Worm (Caenorhabditis elegans) whole organism, midembryonic: Measurements from ENCODE around the gene C15F1.2.

Experiments
- T22C8.4 ChIP-seq: fragments of 200-800 bp; sonication (Bioruptor generic); IDR thresholded peaks from 2 replicates; pipeline ENCODE4 v1.3.6; 2022; ENCODE audit warnings: missing genetic modification characterization, missing compliant biosample characterization
- cog-1 ChIP-seq: sonication (generic microtip); optimal IDR thresholded peaks from 2 replicates; lab custom pipeline; 2016; ENCODE audit warnings: missing genetic modification characterization, missing compliant biosample characterization
- flt-1 ChIP-seq: fragments of 200-800 bp; sonication (Bioruptor generic); IDR thresholded peaks from 2 replicates; pipeline ENCODE4 v1.3.6; 2022; ENCODE audit warnings: missing genetic modification characterization, missing compliant biosample characterization
- klf-2 ChIP-seq: fragments of 200-800 bp; sonication (Bioruptor generic); conservative IDR thresholded peaks from 2 replicates; pipeline ENCODE4 v1.3.6; 2022; ENCODE audit warnings: missing genetic modification reagents, missing genetic modification characterization, missing compliant biosample characterization
- med-1 ChIP-seq: sonication (generic microtip); optimal IDR thresholded peaks from 2 replicates; lab custom pipeline; 2017; ENCODE audit warnings: missing genetic modification characterization, mild to moderate bottlenecking, missing compliant biosample characterization, antibody characterized with exemption, missing genetic modification reagents; ENCODE audit not compliant: insufficient read depth
- ref-1 ChIP-seq: fragments of 200-800 bp; sonication (Bioruptor generic); conservative IDR thresholded peaks from 2 replicates; pipeline ENCODE4 v1.3.6; 2022; ENCODE audit warnings: missing genetic modification reagents, missing genetic modification characterization, missing compliant biosample characterization
- tab-1 ChIP-seq: fragments of 200-800 bp; sonication (Bioruptor generic); IDR thresholded peaks from 2 replicates; pipeline ENCODE4 v1.3.6; 2022; ENCODE audit warnings: missing genetic modification characterization, missing compliant biosample characterization
- ztf-23 ChIP-seq: fragments of 200-800 bp; sonication (Bioruptor generic); IDR thresholded peaks from 2 replicates; pipeline ENCODE4 v1.3.6; 2022; ENCODE audit warnings: missing genetic modification reagents, missing genetic modification characterization, missing compliant biosample characterization
- ztf-29 ChIP-seq: fragments of 200-800 bp; sonication (Bioruptor generic); IDR thresholded peaks from 2 replicates; pipeline ENCODE4 v1.3.6; 2022; ENCODE audit warnings: missing genetic modification reagents, missing genetic modification characterization, missing compliant biosample characterization

- TF ChIP-seq klf-2 (GFP tag; lab: Robert Waterston, UW) (no peak), tab-1 (GFP tag; lab: Robert Waterston, UW) (no peak), flt-1 (GFP tag; lab: Robert Waterston, UW) (no peak), ztf-23 (GFP tag; lab: Robert Waterston, UW) (no peak), med-1 (GFP tag; lab: Kevin White, UChicago) (no peak), ref-1 (no peak), T22C8.4 (GFP tag; lab: Robert Waterston, UW) (no peak), ztf-29 (GFP tag; lab: Robert Waterston, UW) (no peak), cog-1 (tag; lab: Kevin White, UChicago) (no peak)
Observed at ce11 chrII:6965573-6965972, 14.2 kb upstream of the C15F1.2 start, which contains the start of gene tra-2.
